Worm (Caenorhabditis elegans) whole organism, dauer: ENCODE results near the gene sra-26.

Experiments
- unc-62 ChIP-seq: sonication (generic microtip); optimal IDR thresholded peaks from 2 replicates; lab custom pipeline; 2017; ENCODE audit warnings: missing biosample characterization, missing genetic modification reagents, missing genetic modification characterization

Gene sra-26

DNA sequence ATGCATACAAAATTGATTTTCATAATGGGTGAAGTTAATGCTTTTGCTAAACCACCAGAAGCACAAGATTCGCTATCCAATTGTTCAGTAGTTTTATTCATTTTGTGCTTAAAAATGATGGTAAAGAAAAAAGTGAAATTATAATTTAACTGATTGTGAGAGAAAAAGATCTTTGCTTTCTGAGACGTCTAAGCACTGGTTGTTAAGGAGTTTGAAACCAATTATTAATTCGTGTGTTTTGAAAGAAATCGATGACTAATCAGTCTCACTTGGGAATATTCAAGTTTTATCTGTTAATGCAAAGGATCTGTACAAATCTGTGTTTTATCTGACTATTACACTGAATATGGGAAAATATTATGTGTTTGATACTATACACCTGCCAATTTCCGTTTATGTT, at the start of gene sra-26:
Gene sra-26, minus strand, starts transcription at position 101 of the 400 bp plus-strand sequence.
- TF ChIP-seq unc-62 (GFP tag; lab: Kevin White, UChicago), result no peak

DNA sequence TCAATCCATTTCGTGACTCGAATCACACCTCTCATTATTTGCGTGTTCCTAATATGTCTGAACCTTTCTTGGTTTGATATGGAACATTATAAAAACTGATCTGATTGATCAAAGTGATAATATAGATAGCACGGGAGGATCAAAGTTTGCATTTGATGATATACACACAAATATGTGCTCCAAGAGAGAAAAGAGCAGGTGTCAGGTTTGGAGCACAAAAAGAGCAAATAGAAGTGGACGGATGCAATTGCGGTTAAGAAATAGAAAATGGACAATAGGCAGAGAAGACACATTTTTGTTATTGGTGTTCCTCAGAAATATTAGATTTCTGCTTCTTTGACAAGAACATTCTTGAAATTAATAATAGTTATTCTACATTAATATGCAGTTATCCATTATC, 47.2 kb upstream of the sra-26 start, which contains the start of gene C18H9.1:
Gene C18H9.1, plus strand, starts transcription at position 301 of the 400 bp plus-strand sequence.
- TF ChIP-seq unc-62 (GFP tag; lab: Kevin White, UChicago), result no peak

DNA sequence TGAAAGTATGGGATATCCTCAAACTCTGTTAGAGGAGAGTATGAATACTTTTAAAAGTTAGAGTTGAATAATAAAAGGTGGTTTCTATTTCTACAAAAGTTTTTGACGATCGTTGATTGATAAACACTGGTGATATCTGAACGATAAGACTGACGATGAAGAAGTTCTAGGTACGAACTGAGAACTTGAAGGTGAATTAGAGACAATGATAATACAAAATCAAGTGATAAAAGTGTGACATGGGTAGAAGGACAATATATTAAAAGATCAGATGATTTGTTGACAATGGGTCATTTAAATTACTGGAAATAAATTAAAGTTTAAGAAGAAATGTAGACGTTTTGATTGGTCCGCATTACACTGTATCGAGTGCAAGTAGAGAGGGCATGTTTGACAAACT, 43.8 kb upstream of the sra-26 start, which contains the start of gene C18H9.5:
Gene C18H9.5, minus strand, starts transcription at position 179 of the 400 bp plus-strand sequence.
- TF ChIP-seq unc-62 (GFP tag; lab: Kevin White, UChicago), result no peak

DNA sequence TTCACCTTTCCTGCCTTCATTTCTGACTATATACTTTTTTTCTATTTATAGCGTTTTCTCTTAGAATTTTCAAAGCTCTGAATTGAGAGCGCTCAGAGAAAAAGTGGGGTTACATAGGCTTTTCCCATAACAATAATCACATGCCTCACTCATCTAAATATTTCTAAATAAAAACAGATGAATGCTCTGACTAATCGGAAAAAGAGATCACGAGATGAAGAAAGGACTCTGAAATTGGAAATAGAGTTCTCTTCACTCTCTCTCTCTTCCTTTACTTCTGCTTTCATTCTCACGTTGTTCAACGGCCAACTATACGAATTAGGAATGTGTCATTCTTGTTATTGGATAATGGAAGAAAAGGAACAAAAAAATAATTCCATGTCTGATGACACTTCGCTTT, 37.5 kb upstream of the sra-26 start:
- no peak for TF ChIP-seq unc-62 (GFP tag; lab: Kevin White, UChicago)

DNA sequence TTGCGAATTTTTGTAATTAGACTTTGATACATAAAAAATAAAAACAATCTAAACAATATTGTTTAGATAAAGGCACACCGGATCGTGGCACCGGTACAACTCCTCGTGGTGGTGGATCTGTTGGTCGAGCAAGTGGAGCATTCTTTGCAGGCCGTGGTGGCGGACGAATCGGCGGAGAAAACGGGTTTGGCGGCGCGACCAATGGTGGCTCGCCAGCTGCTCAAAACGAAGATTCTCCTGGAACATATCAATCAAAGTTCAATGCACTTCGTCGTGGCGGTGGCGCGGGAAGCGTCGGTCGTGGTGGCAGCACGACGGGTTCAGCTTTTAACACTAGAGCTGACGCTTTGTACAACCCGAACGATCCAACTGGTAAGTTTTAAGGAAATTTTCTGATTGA, 34.3 kb upstream of the sra-26 start:
- no peak for TF ChIP-seq unc-62 (GFP tag; lab: Kevin White, UChicago)

DNA sequence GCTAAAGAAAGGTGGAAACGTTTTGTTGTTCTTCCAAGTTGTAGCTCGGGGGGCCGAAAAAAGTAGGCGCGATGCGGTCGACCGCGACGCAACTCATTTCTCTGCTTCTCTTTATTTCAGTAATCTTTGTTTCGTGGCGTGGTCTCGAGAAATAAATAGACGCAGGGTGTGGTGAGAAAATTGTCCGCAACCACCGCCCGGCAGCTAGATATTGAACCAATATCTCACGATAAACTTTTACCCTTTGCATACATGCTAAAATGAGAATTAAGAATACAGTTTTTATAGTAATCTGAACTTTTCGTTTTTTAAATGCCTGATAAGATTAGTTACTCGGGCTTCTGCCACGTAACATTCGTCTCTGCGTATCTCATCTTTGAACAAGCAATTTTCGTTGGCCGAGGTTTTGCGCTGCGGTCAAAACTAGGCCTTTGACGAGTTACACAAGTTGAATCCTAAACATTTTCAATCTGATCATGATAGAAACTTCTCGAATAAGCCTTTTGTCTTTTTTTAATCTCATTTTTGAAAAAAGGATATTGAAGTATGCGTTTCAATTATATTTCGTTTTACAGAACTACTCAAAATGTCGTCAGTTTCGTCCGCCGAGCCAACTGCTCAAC, 32.2 kb upstream of the sra-26 start, which contains the start of gene gyf-1:
Gene gyf-1, plus strand, starts transcription at position 573 of the 623 bp plus-strand sequence.
- no peak for TF ChIP-seq unc-62 (GFP tag; lab: Kevin White, UChicago)

DNA sequence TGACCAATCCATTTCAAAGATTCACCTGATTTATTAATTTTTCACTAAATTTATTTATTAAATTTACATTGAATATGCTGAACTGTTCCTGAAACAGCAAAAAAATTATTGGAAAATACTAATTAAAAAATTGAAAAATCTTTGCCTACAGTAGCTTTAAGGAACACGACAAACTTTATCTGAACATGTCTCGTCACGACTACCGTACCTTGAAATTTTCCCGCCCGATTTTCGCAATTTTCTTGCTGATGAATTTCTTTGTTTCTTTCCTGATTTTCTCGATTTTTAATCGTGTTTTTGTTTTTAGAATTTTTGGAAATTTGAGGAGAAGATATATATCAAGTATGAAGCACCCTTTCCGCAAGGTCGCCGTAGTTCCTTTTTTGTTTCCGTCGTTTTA, 31.3 kb upstream of the sra-26 start:
- TF ChIP-seq unc-62 (GFP tag; lab: Kevin White, UChicago), result no peak

DNA sequence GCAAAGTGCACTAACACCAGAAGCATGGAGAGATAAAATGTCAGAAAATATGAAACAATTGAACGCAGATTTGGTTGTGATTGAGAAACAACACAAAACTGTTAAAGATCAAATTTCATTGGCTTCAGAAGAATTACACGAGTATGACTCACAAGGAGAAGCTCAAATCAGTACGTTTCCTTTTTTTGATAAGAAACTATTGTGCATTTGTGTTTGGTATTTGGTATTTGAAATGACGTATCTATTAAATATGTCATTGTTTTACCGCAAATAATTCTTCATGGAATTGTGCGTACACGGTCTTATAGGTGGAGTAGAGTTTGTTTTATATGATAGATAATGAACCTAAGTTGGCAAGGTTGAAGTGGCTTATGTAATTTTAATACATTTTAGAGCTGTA, 29.9 kb upstream of the sra-26 start:
- no peak for TF ChIP-seq unc-62 (GFP tag; lab: Kevin White, UChicago)

DNA sequence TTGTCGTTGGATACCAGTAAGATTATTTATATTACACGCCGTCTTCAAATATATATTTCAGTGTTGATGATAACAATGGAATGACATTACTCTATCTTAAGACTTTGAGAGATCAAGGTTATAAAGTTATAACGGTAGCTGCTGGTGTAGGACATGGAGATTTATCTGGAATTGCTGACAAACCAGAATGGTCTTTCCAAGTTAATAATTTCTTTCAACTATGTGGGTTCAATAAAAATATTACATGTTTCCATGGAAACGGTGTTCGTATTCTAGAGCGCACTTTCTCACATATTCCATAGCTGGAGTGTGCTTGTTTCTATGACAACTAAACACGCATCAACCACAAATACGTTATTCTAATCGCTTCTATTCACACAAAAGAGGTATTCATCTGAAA, 28.1 kb upstream of the sra-26 start, which contains the start of gene ift-74:
Gene ift-74, plus strand, starts transcription at position 301 of the 400 bp plus-strand sequence.
- no peak for TF ChIP-seq unc-62 (GFP tag; lab: Kevin White, UChicago)

DNA sequence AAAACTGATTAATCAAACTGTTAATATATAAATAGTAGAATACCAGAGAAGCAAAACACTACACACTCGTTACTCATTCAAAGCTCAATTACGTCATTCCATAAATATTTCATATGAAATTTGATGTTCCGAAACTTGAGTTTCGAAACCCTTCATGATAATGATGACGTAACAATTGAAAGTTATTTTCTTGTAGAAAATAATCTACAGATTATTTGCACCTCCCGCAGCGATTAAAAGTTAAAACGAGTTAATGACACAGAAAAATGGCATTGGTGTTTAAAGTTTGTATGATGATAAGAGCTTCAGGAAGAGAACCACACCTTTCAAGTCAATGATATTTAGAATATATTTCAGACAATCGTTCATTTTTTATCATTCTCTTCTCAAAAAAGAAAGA, 22.3 kb upstream of the sra-26 start, which contains the start of gene H43E16.1:
Gene H43E16.1, plus strand, starts transcription at position 375 of the 400 bp plus-strand sequence.
- TF ChIP-seq unc-62 (GFP tag; lab: Kevin White, UChicago), result no peak

DNA sequence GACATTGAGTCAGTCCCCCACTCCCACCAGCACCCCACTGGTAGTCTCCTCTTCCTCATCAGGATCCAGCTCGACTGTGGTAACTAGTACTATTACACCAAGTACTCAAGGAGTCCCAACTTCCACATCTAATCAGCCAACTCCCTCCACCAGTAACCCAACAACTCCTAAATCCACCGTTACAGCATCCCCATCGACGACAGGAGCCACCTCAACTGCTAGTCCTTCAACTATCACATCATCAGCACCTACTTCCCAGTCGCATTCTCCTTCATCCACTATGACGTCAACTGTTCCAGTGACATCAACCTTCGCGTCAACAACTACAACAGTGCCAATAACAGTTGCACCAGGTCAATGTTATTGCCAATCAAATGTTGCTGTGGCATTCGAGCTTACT, 16.9 kb upstream of the sra-26 start:
- no peak for TF ChIP-seq unc-62 (GFP tag; lab: Kevin White, UChicago)

DNA sequence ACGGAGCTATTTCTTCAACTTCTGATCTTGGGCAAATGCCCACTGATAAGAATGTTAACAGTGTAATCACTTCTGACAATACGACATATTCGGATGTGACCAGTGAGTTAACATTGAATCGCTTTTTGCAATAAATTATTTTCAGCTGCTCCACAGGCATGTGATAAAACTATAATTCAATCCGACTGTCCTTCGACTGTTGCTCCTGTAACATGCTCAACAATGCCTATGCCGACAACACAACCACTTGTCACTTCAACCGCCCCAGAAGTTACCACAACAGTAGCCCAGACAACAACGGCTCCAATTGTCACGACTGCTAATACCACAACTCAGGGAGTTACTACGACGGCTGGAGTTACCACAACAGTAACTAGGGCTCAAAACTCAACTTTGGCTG, 15.9 kb upstream of the sra-26 start:
- no peak for TF ChIP-seq unc-62 (GFP tag; lab: Kevin White, UChicago)

DNA sequence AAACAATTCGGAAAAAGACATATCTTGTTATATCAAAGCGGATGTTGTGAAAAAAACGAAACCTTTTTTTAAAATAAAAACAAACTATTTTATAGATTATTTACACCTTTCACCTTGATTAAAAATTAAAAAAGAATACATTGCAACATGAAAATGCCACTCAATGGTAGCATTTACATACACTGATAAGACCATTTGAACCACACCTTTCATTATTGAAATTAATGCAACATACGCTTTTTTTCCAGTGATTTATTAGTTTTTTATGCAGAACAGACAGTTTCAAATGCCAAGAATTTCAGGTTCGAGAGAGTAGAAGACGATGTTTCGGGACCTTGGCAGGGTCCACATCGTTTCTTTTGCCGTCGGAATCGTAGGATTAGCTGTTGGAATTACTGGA, 15.0 kb upstream of the sra-26 start, which contains the start of gene T19D12.1:
Gene T19D12.1, plus strand, starts transcription at position 301 of the 400 bp plus-strand sequence.
- no peak for TF ChIP-seq unc-62 (GFP tag; lab: Kevin White, UChicago)

DNA sequence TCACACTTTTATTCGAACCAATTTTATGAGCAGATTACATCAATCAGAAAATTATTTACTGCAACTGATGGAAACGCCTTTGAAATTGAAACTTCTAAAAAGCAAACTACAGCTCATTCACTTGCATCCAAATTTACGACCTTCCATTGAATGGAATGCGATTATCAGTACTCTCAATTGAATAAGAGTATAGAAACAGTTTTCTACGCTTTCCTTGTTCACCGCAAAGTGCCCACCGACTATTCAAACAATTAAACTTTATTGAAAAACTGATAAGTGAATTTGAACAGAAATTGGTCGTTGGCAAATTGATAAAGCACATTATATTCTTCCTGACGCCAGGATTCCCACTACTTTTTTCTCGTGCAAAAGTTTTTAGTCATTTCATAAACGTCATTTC, 14.3 kb upstream of the sra-26 start:
- no peak for TF ChIP-seq unc-62 (GFP tag; lab: Kevin White, UChicago)

DNA sequence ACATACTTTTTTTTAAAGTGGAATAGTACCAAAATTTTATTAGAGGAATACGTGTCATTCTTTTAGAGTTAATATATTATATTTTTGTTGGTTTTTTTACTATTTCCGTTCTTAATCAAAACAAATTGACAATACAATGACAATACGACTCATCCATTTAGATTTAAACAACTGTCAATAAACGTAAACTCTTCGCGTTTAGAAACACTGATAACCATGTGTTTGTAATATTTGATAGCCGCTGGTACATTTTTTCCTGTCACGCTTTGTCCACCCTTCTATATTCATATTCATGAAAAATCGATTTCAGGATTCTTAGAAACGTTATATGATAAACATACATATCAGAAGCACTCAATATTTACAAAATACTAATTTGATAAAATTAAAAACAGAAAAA, 12.2 kb upstream of the sra-26 start:
- no peak for TF ChIP-seq unc-62 (GFP tag; lab: Kevin White, UChicago)

DNA sequence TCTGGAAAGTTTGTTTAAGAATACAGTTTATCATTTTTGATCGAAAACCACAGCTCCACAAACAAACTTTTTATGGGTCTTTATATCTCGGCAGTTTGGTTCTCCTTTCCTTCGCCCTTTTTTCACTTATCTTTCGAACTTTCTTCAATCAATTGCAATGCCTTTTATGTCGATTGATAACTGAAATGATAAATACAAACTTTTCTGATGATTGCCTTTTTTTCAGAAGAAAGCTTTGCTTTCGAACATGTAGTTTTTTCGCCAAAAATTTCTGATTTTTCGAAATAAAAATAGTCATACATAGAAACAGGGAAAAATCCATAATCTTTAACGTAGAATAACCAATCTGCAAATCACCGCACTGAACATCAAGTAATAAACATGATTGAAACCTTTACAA, 9.6 kb upstream of the sra-26 start, which contains the start of gene T19D12.2:
Gene T19D12.2, plus strand, starts transcription at position 125 of the 400 bp plus-strand sequence.
- TF ChIP-seq unc-62 (GFP tag; lab: Kevin White, UChicago), result no peak

DNA sequence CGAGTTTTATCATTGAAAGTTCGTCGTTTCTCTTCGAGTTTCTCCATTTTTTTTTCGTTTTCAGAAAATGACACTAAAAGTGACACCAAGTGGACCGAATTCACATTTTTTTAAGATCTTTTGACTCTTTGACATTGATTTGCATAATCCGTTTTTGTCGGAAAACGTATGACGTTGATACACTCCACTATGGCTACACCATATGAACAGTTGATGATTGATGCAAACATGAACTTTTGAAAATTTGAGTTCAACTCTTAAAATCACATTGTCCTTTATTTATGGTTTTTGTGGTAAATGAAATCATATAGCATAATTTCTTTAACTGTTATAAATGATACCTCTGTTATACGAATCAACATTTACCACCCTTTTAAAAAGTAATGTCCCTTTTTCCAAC, 7.1 kb upstream of the sra-26 start, which contains the start of gene T19D12.10:
Gene T19D12.10, minus strand, starts transcription at position 101 of the 400 bp plus-strand sequence.
- TF ChIP-seq unc-62 (GFP tag; lab: Kevin White, UChicago), result no peak
